Worm (Caenorhabditis elegans) whole organism, late embryonic: ENCODE data around the gene srsx-39.

Source experiments
- C08G9.2 ChIP-seq: sonication (generic microtip); optimal IDR thresholded peaks from 2 replicates; lab custom pipeline; 2016; ENCODE audit warnings: mild to moderate bottlenecking, missing genetic modification characterization, moderate library complexity, missing compliant biosample characterization
- ama-1 ChIP-seq: fragments of 150-350 bp; optimal IDR thresholded peaks from 2 replicates; lab custom pipeline; 2014
- ceh-18 ChIP-seq: sonication (generic microtip); optimal IDR thresholded peaks from 2 replicates; lab custom pipeline; 2016; ENCODE audit warnings: missing genetic modification characterization, missing compliant biosample characterization
- ceh-30 ChIP-seq: fragments of 150-350 bp; optimal IDR thresholded peaks from 2 replicates; lab custom pipeline; 2014; ENCODE audit warnings: missing biosample characterization, missing genetic modification characterization
- ceh-45 ChIP-seq: fragments of 200-800 bp; sonication (Bioruptor generic); IDR thresholded peaks from 2 replicates; pipeline ENCODE4 v1.3.6; 2022; ENCODE audit warnings: missing genetic modification reagents, missing genetic modification characterization, missing compliant biosample characterization
- ceh-9 ChIP-seq: sonication (generic microtip); optimal IDR thresholded peaks from 2 replicates; lab custom pipeline; 2016; ENCODE audit warnings: mild to moderate bottlenecking, missing genetic modification characterization, inconsistent platforms, missing compliant biosample characterization
- fax-1 ChIP-seq: sonication (generic microtip); optimal IDR thresholded peaks from 2 replicates; lab custom pipeline; 2016; ENCODE audit warnings: missing genotype, missing genetic modification characterization, missing compliant biosample characterization
- nhr-11 ChIP-seq: fragments of 150-350 bp; optimal IDR thresholded peaks from 2 replicates; lab custom pipeline; 2014; ENCODE audit warnings: missing biosample characterization, missing genetic modification characterization
- pha-4 ChIP-seq: fragments of 150-350 bp; optimal IDR thresholded peaks from 2 replicates; lab custom pipeline; 2018; ENCODE audit warnings: missing biosample characterization, missing genetic modification reagents, missing genetic modification characterization
- rnt-1 ChIP-seq: sonication (generic microtip); optimal IDR thresholded peaks from 2 replicates; lab custom pipeline; 2016; ENCODE audit warnings: missing genetic modification characterization, missing compliant biosample characterization
- tbx-7 ChIP-seq: sonication (generic microtip); optimal IDR thresholded peaks from 2 replicates; lab custom pipeline; 2016; ENCODE audit warnings: missing genotype, missing genetic modification characterization, missing compliant biosample characterization

DNA sequence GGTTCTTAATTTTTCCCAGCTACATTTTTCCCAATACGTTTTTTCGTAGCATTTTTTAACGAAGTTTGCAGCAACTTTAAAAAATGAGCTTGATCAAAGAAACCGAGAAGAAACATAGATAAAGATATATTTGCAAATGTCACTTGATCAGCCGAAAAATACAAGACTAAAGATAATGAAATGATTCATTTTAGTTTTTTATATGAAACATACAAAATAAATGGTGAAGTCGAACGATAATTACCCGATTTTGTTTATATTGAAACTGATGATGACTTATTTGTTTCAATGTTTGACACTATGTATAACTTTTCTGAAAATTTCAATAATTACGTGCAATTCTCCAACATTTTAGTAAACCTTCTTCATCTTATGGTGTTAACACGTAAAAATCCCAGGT lies 11.7 kb upstream of the srsx-39 start, which contains the start of gene srw-22:
- no peak for TF ChIP-seq rnt-1 (tag; lab: Kevin White, UChicago)
- no peak for TF ChIP-seq fax-1
- TF ChIP-seq C08G9.2 (tag; lab: Kevin White, UChicago): no peak
- no peak for TF ChIP-seq ama-1 (lab: Kevin White, UChicago)
- TF ChIP-seq ceh-45: no peak
- TF ChIP-seq nhr-11 (tag; lab: Kevin White, UChicago): no peak
- no peak for TF ChIP-seq ceh-30 (tag; lab: Kevin White, UChicago)
- TF ChIP-seq ceh-9 (tag; lab: Kevin White, UChicago): no peak
- no peak for TF ChIP-seq ceh-18 (tag; lab: Kevin White, UChicago)
- TF ChIP-seq tbx-7 (tag; lab: Kevin White, UChicago): no peak
- no peak for TF ChIP-seq pha-4
